Fruit fly (Drosophila melanogaster) Kc167 (cell line): ENCODE results near the gene CG32365.

ENCODE experiments used
- Myc ChIP-seq: fragments of >200 bp; optimal IDR thresholded peaks from 2 replicates; lab custom pipeline; 2017; ENCODE audit warnings: missing external identifiers
- Sin3A ChIP-seq: fragments of >200 bp; optimal IDR thresholded peaks from 2 replicates; lab custom pipeline; 2018; ENCODE audit warnings: missing external identifiers
- h ChIP-seq: fragments of >200 bp; optimal IDR thresholded peaks from 3 replicates; lab custom pipeline; 2018; ENCODE audit warnings: missing external identifiers
- insv ChIP-seq: fragments of >200 bp; optimal IDR thresholded peaks from 3 replicates; lab custom pipeline; 2018; ENCODE audit warnings: missing external identifiers
- psq ChIP-seq: fragments of >200 bp; optimal IDR thresholded peaks from 2 replicates; lab custom pipeline; 2017; ENCODE audit warnings: missing external identifiers
- ttk ChIP-seq: sonication (Bioruptor generic); optimal IDR thresholded peaks from 2 replicates; lab custom pipeline; 2017; ENCODE audit warnings: missing external identifiers

CG32365 gene

dm6 chr3L:7875606-7876366, 6.9 kb downstream of the CG32365 start:
- TF ChIP-seq h (lab: Kevin White, UChicago) (no peak), Myc (lab: Kevin White, UChicago) (no peak), ttk (no peak), insv (lab: Kevin White, UChicago) (no peak), Sin3A (lab: Kevin White, UChicago) (no peak), psq (lab: Kevin White, UChicago) (no peak)

DNA sequence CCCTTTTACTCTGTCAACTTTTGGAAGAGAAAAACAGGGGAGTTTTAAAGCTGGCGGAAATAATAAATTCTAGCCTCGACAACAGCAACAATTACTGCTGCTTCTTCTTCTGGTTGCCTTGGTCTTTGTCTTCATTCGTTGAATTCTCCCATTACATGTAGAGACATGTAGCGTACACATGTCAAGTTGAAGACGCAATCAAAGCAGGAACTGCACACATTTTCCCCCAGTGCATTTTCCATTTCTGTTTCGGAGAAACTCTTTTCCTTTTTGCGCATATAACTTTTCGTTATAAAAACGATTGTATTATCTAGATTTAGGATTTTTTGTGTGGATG, 7.5 kb downstream of the CG32365 start:
- TF ChIP-seq psq (lab: Kevin White, UChicago) (no peak), Myc (lab: Kevin White, UChicago) (no peak), ttk (no peak), h (lab: Kevin White, UChicago) (no peak), Sin3A (lab: Kevin White, UChicago) (no peak), insv (lab: Kevin White, UChicago) (no peak)

- TF ChIP-seq psq (lab: Kevin White, UChicago) = no peak
- no peak for TF ChIP-seq h (lab: Kevin White, UChicago)
Measured at dm6 chr3L:7877466-7877865, 8.6 kb downstream of the CG32365 start.

DNA sequence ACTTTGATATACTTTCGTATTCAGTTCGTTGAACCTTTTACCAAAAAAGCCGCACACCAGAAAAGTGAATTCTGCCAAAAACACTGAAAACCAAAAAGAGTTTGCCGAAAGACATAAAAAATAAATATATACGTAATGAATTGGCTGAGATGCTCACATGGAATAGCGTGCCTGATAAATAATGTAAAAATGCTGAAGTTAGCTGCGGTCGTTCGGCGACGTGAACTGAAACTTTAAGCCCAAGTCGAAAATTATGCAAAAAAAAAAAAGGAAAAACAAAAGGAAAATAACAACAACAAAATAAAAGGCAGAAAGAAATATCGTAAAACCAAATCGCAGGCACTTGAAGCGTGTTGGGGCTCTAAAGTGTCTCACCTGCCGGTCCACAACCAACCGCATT, 10.8 kb downstream of the CG32365 start:
- TF ChIP-seq ttk = no peak
- TF ChIP-seq psq (lab: Kevin White, UChicago) = no peak
- no peak for TF ChIP-seq Sin3A (lab: Kevin White, UChicago)
- no peak for TF ChIP-seq insv (lab: Kevin White, UChicago)
- TF ChIP-seq h (lab: Kevin White, UChicago) = no peak
- no peak for TF ChIP-seq Myc (lab: Kevin White, UChicago)

DNA sequence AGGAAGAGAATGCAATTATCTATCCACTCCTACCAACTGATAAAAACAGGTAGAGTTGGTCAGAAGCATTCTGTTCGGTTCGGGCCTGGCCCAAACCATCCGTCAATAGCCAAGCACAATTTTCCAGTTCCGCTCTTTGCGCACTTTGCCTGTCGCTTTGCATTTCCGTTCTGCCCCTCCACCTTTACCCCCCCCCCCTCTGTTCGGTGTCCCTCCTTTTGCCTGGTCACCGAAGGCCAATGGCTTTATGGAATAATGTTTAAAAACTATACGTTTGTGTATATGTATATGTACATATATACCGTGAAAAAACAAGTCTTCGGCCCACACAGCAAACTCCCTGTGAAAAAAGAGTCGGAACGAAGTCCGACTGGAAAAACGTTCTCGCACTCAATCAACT, 12.3 kb downstream of the CG32365 start:
- TF ChIP-seq Myc (lab: Kevin White, UChicago) (no peak), ttk (no peak), insv (lab: Kevin White, UChicago) (no peak)

DNA sequence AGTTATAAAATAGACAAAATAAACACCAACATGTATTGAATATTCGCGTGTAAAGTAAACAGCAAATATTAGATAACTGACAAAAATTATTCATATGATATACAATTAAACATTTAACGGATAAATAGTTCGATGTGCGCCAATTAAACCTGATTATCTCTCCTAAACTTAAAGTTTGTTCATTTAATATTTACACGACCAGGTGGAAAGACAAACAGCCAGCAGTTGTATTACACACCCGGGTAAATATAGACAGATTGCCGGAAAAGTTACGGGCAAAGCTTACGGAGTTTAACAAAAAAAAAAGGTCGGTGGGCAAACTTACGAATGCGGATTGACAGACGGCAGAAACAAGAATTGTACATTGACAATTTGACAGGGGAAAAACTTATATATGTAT, 13.3 kb downstream of the CG32365 start:
- TF ChIP-seq ttk = no peak
- no peak for TF ChIP-seq Myc (lab: Kevin White, UChicago)
- no peak for TF ChIP-seq psq (lab: Kevin White, UChicago)
- no peak for TF ChIP-seq Sin3A (lab: Kevin White, UChicago)
- TF ChIP-seq h (lab: Kevin White, UChicago) = no peak
- no peak for TF ChIP-seq insv (lab: Kevin White, UChicago)

- TF ChIP-seq ttk (no peak), Myc (lab: Kevin White, UChicago) (no peak), h (lab: Kevin White, UChicago) (no peak), insv (lab: Kevin White, UChicago) (no peak), Sin3A (lab: Kevin White, UChicago) (no peak), psq (lab: Kevin White, UChicago) (no peak)
Measured at dm6 chr3L:7883298-7883697, 14.5 kb downstream of the CG32365 start.

- TF ChIP-seq insv (lab: Kevin White, UChicago) (no peak), h (lab: Kevin White, UChicago) (no peak), ttk (no peak), Sin3A (lab: Kevin White, UChicago) (no peak), Myc (lab: Kevin White, UChicago) (no peak), psq (lab: Kevin White, UChicago) (no peak)
Measured at dm6 chr3L:7889976-7890375, 21.1 kb downstream of the CG32365 start.

dm6 chr3L:7890567-7890966, 21.7 kb downstream of the CG32365 start:
- TF ChIP-seq psq (lab: Kevin White, UChicago) (no peak), h (lab: Kevin White, UChicago) (no peak), Myc (lab: Kevin White, UChicago) (no peak), insv (lab: Kevin White, UChicago) (no peak), Sin3A (lab: Kevin White, UChicago) (no peak), ttk (no peak)

- TF ChIP-seq Sin3A (lab: Kevin White, UChicago) (no peak), ttk (no peak), insv (lab: Kevin White, UChicago) (no peak), h (lab: Kevin White, UChicago) (no peak), Myc (lab: Kevin White, UChicago) (no peak), psq (lab: Kevin White, UChicago) (no peak)
Measured at dm6 chr3L:7893840-7894239, 25.0 kb downstream of the CG32365 start.

DNA sequence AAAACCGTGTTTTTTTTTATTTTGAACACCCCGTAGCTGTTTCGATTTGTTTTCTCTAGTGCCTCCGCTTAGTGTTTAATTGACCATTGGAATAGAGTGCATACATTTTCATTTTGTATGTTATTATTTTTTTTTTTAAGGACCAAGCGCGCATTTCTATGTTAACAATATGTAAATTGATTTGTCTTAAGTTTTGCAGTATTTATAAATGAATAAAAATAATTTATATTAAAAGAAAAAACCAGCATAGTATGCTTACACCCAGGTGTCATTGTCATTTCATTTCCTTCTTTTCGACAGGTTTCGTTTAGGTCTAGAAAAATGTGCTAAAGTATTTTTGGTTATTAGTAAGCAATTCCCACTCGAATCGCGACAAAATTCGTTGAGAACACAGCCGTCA, 25.7 kb downstream of the CG32365 start, which contains the start of gene eIF4E5:
Gene eIF4E5 (plus strand): TSS at position 301 of the 400 bp plus-strand sequence.
- TF ChIP-seq psq (lab: Kevin White, UChicago) (no peak), Myc (lab: Kevin White, UChicago) (no peak), insv (lab: Kevin White, UChicago) (no peak), ttk (no peak), h (lab: Kevin White, UChicago) (no peak), Sin3A (lab: Kevin White, UChicago) (no peak)

- TF ChIP-seq Myc (lab: Kevin White, UChicago) = no peak
- no peak for TF ChIP-seq h (lab: Kevin White, UChicago)
- TF ChIP-seq insv (lab: Kevin White, UChicago) = no peak
- TF ChIP-seq Sin3A (lab: Kevin White, UChicago) = no peak
- no peak for TF ChIP-seq ttk
- TF ChIP-seq psq (lab: Kevin White, UChicago) = no peak
Measured at dm6 chr3L:7903489-7904150, 34.8 kb downstream of the CG32365 start.
